Worm (Caenorhabditis elegans) whole organism, L4 larva: ENCODE measurements around the gene mrps-5.

ENCODE experiments used
- R02D3.7 ChIP-seq: fragments of 150-350 bp; sonication (generic microtip); optimal IDR thresholded peaks from 3 replicates; lab custom pipeline; 2014; ENCODE audit warnings: missing biosample characterization, missing genetic modification characterization
- T26A8.4 ChIP-seq: fragments of 200-800 bp; sonication (Bioruptor generic); IDR thresholded peaks from 2 replicates; pipeline ENCODE4 v1.3.6; 2022; ENCODE audit warnings: missing genetic modification characterization, missing compliant biosample characterization
- Y5F2A.4 ChIP-seq: fragments of 200-800 bp; sonication (Bioruptor generic); optimal IDR thresholded peaks from 2 replicates; lab custom pipeline; 2018; ENCODE audit warnings: mild to moderate bottlenecking, missing genetic modification characterization, missing compliant biosample characterization
- ama-1 ChIP-seq: fragments of 150-350 bp; optimal IDR thresholded peaks from 2 replicates; lab custom pipeline; 2014; ENCODE audit warnings: inconsistent platforms, mixed read lengths
- ceh-20 ChIP-seq: fragments of 200-800 bp; sonication (Bioruptor generic); IDR thresholded peaks from 2 replicates; pipeline ENCODE4 v1.3.6; 2022; ENCODE audit warnings: missing genetic modification reagents, missing genetic modification characterization, missing compliant biosample characterization
- ceh-28 ChIP-seq: fragments of 150-350 bp; optimal IDR thresholded peaks from 2 replicates; lab custom pipeline; 2014; ENCODE audit warnings: missing biosample characterization, missing genetic modification reagents, missing genetic modification characterization
- ceh-44 ChIP-seq: fragments of 200-800 bp; sonication (Bioruptor generic); IDR thresholded peaks from 2 replicates; pipeline ENCODE4 v1.3.6; 2022; ENCODE audit warnings: missing genetic modification reagents, missing genetic modification characterization, missing compliant biosample characterization
- ces-1 ChIP-seq: fragments of 150-350 bp; sonication (generic microtip); optimal IDR thresholded peaks from 4 replicates; lab custom pipeline; 2014; ENCODE audit warnings: missing biosample characterization, missing genetic modification reagents, missing genetic modification characterization
- daf-12 ChIP-seq: fragments of 150-350 bp; optimal IDR thresholded peaks from 2 replicates; lab custom pipeline; 2014; ENCODE audit warnings: missing biosample characterization, missing genetic modification reagents, missing genetic modification characterization
- dmd-8 ChIP-seq: fragments of 200-800 bp; sonication (Bioruptor generic); IDR thresholded peaks from 2 replicates; pipeline ENCODE4 v1.3.6; 2022; ENCODE audit warnings: missing genetic modification characterization, missing compliant biosample characterization
- dmd-9 ChIP-seq: fragments of 200-800 bp; sonication (Bioruptor generic); IDR thresholded peaks from 2 replicates; pipeline ENCODE4 v1.3.6; 2022; ENCODE audit warnings: missing genetic modification reagents, missing genetic modification characterization, missing compliant biosample characterization
- dpl-1 ChIP-seq: fragments of 150-350 bp; optimal IDR thresholded peaks from 2 replicates; lab custom pipeline; 2014; ENCODE audit warnings: missing biosample characterization, missing genetic modification reagents, missing genetic modification characterization
- egl-27 ChIP-seq: sonication (generic microtip); optimal IDR thresholded peaks from 3 replicates; lab custom pipeline; 2017; ENCODE audit warnings: missing biosample characterization, missing genetic modification reagents, missing genetic modification characterization
- fos-1 ChIP-seq: fragments of 150-350 bp; optimal IDR thresholded peaks from 2 replicates; lab custom pipeline; 2014; ENCODE audit warnings: missing biosample characterization, missing genetic modification characterization
- gei-8 ChIP-seq: fragments of 200-800 bp; sonication (Bioruptor generic); optimal IDR thresholded peaks from 2 replicates; lab custom pipeline; 2018; ENCODE audit warnings: mild to moderate bottlenecking, missing genetic modification characterization, missing compliant biosample characterization
- hlh-30 ChIP-seq: sonication (generic microtip); optimal IDR thresholded peaks from 2 replicates; lab custom pipeline; 2017; ENCODE audit warnings: antibody characterized with exemption, mild to moderate bottlenecking, missing genetic modification characterization, missing compliant biosample characterization; ENCODE audit not compliant: insufficient read depth
- madf-5 ChIP-seq, 2 experiments: fragments of 200-800 bp; sonication (Bioruptor generic); IDR thresholded peaks; 2 replicates each; pipeline ENCODE4 v1.3.6; 2022; ENCODE audit warnings: missing compliant biosample characterization in 2 of 2, missing genetic modification characterization in 2 of 2
- madf-9 ChIP-seq: fragments of 200-800 bp; sonication (Bioruptor generic); conservative IDR thresholded peaks from 2 replicates; pipeline ENCODE4 v1.3.6; 2022; ENCODE audit warnings: missing genetic modification reagents, missing genetic modification characterization, missing compliant biosample characterization
- mes-2 ChIP-seq: sonication (generic microtip); optimal IDR thresholded peaks from 2 replicates; lab custom pipeline; 2016; ENCODE audit warnings: missing genotype, mild to moderate bottlenecking, missing genetic modification characterization, missing compliant biosample characterization; ENCODE audit not compliant: poor library complexity, severe bottlenecking
- mxl-2 ChIP-seq: fragments of 200-800 bp; sonication (Bioruptor generic); conservative IDR thresholded peaks from 2 replicates; pipeline ENCODE4 v1.3.6; 2022; ENCODE audit warnings: missing genetic modification reagents, missing genetic modification characterization, missing compliant biosample characterization
- nhr-11 ChIP-seq: fragments of 150-350 bp; optimal IDR thresholded peaks from 2 replicates; lab custom pipeline; 2014; ENCODE audit warnings: missing biosample characterization, missing genetic modification characterization
- nhr-25 ChIP-seq: sonication (generic microtip); optimal IDR thresholded peaks from 2 replicates; lab custom pipeline; 2017; ENCODE audit warnings: missing genetic modification characterization, mild to moderate bottlenecking, missing compliant biosample characterization, antibody characterized with exemption, moderate library complexity, borderline replicate concordance; ENCODE audit not compliant: insufficient read depth
- nhr-28 ChIP-seq: fragments of 150-350 bp; optimal IDR thresholded peaks from 2 replicates; lab custom pipeline; 2014; ENCODE audit warnings: missing biosample characterization, missing genetic modification characterization
- nhr-41 ChIP-seq: fragments of 200-800 bp; sonication (Bioruptor generic); IDR thresholded peaks from 2 replicates; pipeline ENCODE4 v1.3.6; 2022; ENCODE audit warnings: missing genetic modification reagents, missing genetic modification characterization, missing compliant biosample characterization
- nhr-48 ChIP-seq: sonication (generic microtip); optimal IDR thresholded peaks from 2 replicates; lab custom pipeline; 2016; ENCODE audit warnings: mild to moderate bottlenecking, missing genetic modification characterization, missing compliant biosample characterization
- nhr-77 ChIP-seq: fragments of 150-350 bp; optimal IDR thresholded peaks from 2 replicates; lab custom pipeline; 2014; ENCODE audit warnings: missing biosample characterization, missing genetic modification characterization
- pha-4 ChIP-seq, 2 experiments: fragments of 150-350 bp in 1 of 2; fragments of 200-800 bp in 1 of 2; sonication (Bioruptor generic) in 1 of 2; IDR thresholded peaks in 1 of 2; optimal IDR thresholded peaks in 1 of 2; 2 replicates each; pipeline versions ENCODE4 v1.3.6 to Lab custom; 2014 to 2022; ENCODE audit warnings: missing genetic modification characterization in 2 of 2, missing genetic modification reagents in 2 of 2, missing biosample characterization in 1 of 2, missing compliant biosample characterization in 1 of 2
- set-16 ChIP-seq: fragments of 200-800 bp; sonication (Bioruptor generic); IDR thresholded peaks from 2 replicates; pipeline ENCODE4 v1.3.6; 2022; ENCODE audit warnings: missing genetic modification reagents, missing genetic modification characterization, missing compliant biosample characterization
- snpc-1.2 ChIP-seq: fragments of 200-800 bp; sonication (Bioruptor generic); IDR thresholded peaks from 2 replicates; pipeline ENCODE4 v1.3.6; 2022; ENCODE audit warnings: missing genetic modification reagents, missing genetic modification characterization, missing compliant biosample characterization
- spr-3 ChIP-seq: fragments of 200-800 bp; sonication (Bioruptor generic); optimal IDR thresholded peaks from 2 replicates; lab custom pipeline; 2018; ENCODE audit warnings: mild to moderate bottlenecking, missing genetic modification characterization, missing compliant biosample characterization
- unc-39 ChIP-seq: sonication (generic microtip); optimal IDR thresholded peaks from 2 replicates; lab custom pipeline; 2017; ENCODE audit warnings: missing biosample characterization, missing genetic modification characterization
- unc-62 ChIP-seq, 3 experiments: fragments of 150-350 bp in 1 of 3; sonication (generic microtip); optimal IDR thresholded peaks in 2 of 3; peaks in 1 of 3; 1 replicate in 1 of 3; 2 replicates in 2 of 3; lab custom pipeline; 2014 to 2017; ENCODE audit warnings: missing biosample characterization in 3 of 3, missing genetic modification characterization in 3 of 3, missing genetic modification reagents in 3 of 3, missing genotype in 1 of 3
- ztf-11 ChIP-seq: fragments of 150-350 bp; optimal IDR thresholded peaks from 2 replicates; lab custom pipeline; 2014; ENCODE audit warnings: missing biosample characterization, missing genetic modification characterization

The mrps-5 gene

ce11 chrV:12567312-12567711 lies 4.0 kb downstream of the mrps-5 start:
- TF ChIP-seq unc-62 (GFP tag; optimal IDR thresholded peaks at IDR 0.05 in 1 of 2; lab: Kevin White, UChicago) (peak in 1 of 2 experiments; percentile 97), unc-62 (tag; optimal IDR thresholded peaks at IDR 0.05; lab: Kevin White, UChicago) (no peak), ama-1 (lab: Kevin White, UChicago) (no peak)

- no peak for TF ChIP-seq hlh-30 (tag; lab: Kevin White, UChicago)
- TF ChIP-seq dmd-8 (GFP tag; lab: Robert Waterston, UW): no peak
- no peak for TF ChIP-seq dpl-1
- no peak for TF ChIP-seq nhr-28
- TF ChIP-seq mes-2 (tag; lab: Kevin White, UChicago): no peak
- TF ChIP-seq nhr-25 (tag; lab: Kevin White, UChicago): no peak
- no peak for TF ChIP-seq mxl-2 (GFP tag; lab: Robert Waterston, UW)
- no peak for TF ChIP-seq dmd-9 (GFP tag; lab: Robert Waterston, UW)
- no peak for TF ChIP-seq gei-8 (GFP tag; lab: Kevin White, UChicago)
- TF ChIP-seq egl-27 (tag; lab: Kevin White, UChicago): no peak
- TF ChIP-seq ceh-44 (GFP tag; lab: Robert Waterston, UW): no peak
- TF ChIP-seq nhr-77: no peak
These were observed 4.6 kb downstream of the mrps-5 start, which contains the start of gene E02A10.4 for ce11 chrV:12567850-12568249. Gene E02A10.4, minus strand, starts transcription at chrV:12567950.

DNA sequence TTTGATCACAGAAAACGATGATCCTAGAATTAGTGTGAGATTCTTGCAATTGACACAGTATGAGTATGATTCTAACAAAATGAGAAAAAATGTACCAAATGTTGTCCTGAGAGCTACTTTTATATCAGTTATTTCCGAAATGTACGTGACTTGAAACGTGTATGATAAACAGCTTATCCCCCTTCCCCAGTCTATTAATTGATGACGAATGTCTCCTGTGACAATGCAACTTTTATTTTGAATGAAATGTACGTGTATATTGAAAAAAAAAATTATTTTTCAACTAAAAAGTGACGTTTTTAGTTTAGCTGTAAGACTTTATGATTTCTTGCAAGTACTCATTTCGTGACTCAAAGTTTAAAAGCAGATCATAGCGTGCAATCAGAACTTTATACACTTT lies 7.0 kb downstream of the mrps-5 start:
- TF ChIP-seq ces-1 (GFP tag; lab: Kevin White, UChicago) (no peak), fos-1 (tag; lab: Kevin White, UChicago) (no peak), nhr-48 (tag; lab: Kevin White, UChicago) (no peak), Y5F2A.4 (GFP tag; lab: Kevin White, UChicago) (no peak), ceh-28 (tag; lab: Kevin White, UChicago) (no peak), daf-12 (no peak), spr-3 (GFP tag; lab: Kevin White, UChicago) (no peak), ceh-20 (no peak), R02D3.7 (tag; lab: Kevin White, UChicago) (no peak), T26A8.4 (GFP tag; lab: Robert Waterston, UW) (no peak), unc-39 (tag; lab: Kevin White, UChicago) (no peak), ztf-11 (tag; lab: Kevin White, UChicago) (no peak), unc-62 (GFP tag; optimal IDR thresholded peaks at IDR 0.05 in 1 of 2; lab: Kevin White, UChicago) (no peak), unc-62 (tag; optimal IDR thresholded peaks at IDR 0.05; lab: Kevin White, UChicago) (no peak)
- TF ChIP-seq, all 104 proteins: peak for 0

DNA sequence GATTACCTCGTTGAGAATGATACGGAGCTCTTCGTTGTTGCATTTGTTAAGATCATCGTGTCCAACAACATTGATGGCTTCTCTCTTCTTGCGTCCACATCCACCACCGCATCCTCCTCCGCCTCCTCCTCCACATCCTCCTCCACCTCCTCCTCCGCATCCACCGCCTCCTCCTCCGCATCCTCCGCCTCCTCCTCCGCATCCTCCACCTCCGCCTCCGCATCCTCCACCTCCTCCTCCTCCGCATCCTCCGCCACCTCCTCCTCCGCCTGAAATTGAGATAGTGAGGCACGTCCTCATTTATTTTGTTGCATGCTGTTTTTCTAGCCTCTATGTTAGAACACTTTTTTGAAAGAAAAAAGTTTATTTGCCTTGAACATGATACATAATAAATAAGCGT lies 12.6 kb downstream of the mrps-5 start:
- TF ChIP-seq pha-4 (GFP tag; IDR thresholded peaks at IDR 0.05; lab: Robert Waterston, UW) (peak; percentile 58; the same call in 1 of the 2 replicates), pha-4 (tag; optimal IDR thresholded peaks at IDR 0.05; lab: Kevin White, UChicago) (no peak), set-16 (GFP tag; lab: Robert Waterston, UW) (peak; percentile 97), madf-9 (GFP tag; lab: Robert Waterston, UW) (no peak)

DNA sequence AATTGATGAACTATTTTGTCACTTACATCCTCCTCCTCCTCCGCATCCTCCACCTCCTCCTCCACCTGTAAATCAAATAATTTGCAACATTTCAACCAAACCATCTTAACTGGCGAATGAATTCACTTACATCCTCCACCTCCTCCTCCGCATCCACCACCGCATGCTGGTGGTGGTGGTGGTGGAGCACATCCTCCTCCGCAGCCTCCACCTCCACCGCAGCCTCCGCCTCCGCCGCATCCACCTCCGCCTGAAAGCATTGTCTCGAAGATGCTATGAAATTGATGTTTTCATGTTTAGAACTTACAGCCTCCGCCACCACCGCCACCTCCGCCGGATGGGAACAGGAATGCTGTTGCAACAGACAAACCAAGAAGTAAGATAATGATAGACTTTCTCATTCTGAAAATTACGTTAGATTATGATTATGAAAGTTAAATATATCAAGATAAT lies 13.2 kb downstream of the mrps-5 start, which contains the start of gene grl-23:
TSS of gene grl-23 (minus strand) at position 403 of the 453 bp plus-strand sequence.
- TF ChIP-seq nhr-41 (GFP tag; lab: Robert Waterston, UW): no peak
- no peak for TF ChIP-seq snpc-1.2
- TF ChIP-seq set-16 (GFP tag; lab: Robert Waterston, UW): peak; percentile 91
- TF ChIP-seq madf-5 (GFP tag; IDR thresholded peaks at IDR 0.05; lab: Robert Waterston, UW): no peak
- no peak for TF ChIP-seq nhr-11
